Worm (Caenorhabditis elegans): ENCODE measurements around the gene F40G9.8.

DNA sequence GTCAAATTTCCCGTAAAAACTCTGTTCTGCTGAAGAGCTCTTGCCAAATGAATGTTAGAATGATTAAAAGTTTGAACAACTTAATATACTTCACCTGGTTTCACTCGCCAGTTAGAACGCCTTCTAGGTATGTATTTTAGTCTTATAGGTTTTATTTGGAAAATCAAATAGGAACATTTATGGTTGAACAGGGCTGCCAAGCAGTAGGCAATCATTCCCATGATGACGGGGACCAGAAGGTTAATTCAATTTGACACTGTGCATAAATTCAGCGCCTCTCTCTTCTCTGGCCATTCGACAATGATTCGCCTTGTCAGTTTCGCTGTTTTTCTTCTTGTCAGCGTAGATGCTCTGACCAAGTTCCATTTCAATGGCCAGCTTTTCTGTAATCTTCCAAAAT lies 17.4 kb upstream of the F40G9.8 start, which contains the start of gene F40G9.15:
- TF ChIP-seq fkh-2 (tag; optimal IDR thresholded peaks at IDR 0.05) (no peak), ceh-9 (tag; optimal IDR thresholded peaks at IDR 0.05) (no peak), nhr-76 (tag; optimal IDR thresholded peaks at IDR 0.05) (no peak), nfya-1 (tag; optimal IDR thresholded peaks at IDR 0.05; ENCODE audit: insufficient read depth) (no peak), elt-3 (tag; optimal IDR thresholded peaks at IDR 0.05) (no peak), snpc-4 (tag; optimal IDR thresholded peaks at IDR 0.05) (no peak), ceh-16 (tag; optimal IDR thresholded peaks at IDR 0.05) (no peak), ceh-28 (tag; optimal IDR thresholded peaks at IDR 0.05) (no peak), skn-1 (tag; optimal IDR thresholded peaks at IDR 0.05) (no peak), nhr-11 (tag; optimal IDR thresholded peaks at IDR 0.05) (no peak), jun-1 (tag; optimal IDR thresholded peaks at IDR 0.05) (no peak), nhr-12 (tag; optimal IDR thresholded peaks at IDR 0.05) (no peak)

Data from whole organism, L3 larva.